Fruit fly (Drosophila melanogaster) whole organism, embryonic: Measurements from ENCODE around the gene CG5892.

ENCODE experiments used
- ATbp ChIP-seq: fragments of 200-800 bp; sonication (Bioruptor generic); optimal IDR thresholded peaks from 2 replicates; lab custom pipeline; 2017; ENCODE audit warnings: missing biosample characterization, mild to moderate bottlenecking, missing genetic modification characterization, missing genetic modification reagents
- Antp ChIP-seq: fragments of 200-800 bp; sonication (Bioruptor generic); optimal IDR thresholded peaks from 3 replicates; lab custom pipeline; 2016; ENCODE audit warnings: missing biosample characterization, missing genetic modification characterization
- Blimp-1 ChIP-seq: fragments of 200-800 bp; sonication (Bioruptor generic); optimal IDR thresholded peaks from 3 replicates; lab custom pipeline; 2018; ENCODE audit warnings: missing biosample characterization, missing genetic modification characterization, mild to moderate bottlenecking, moderate library complexity, missing genetic modification reagents
- C15 ChIP-seq: fragments of 200-800 bp; sonication (Bioruptor generic); IDR thresholded peaks from 3 replicates; pipeline ENCODE4 v1.3.6; 2022; ENCODE audit warnings: missing biosample characterization, missing genetic modification characterization
- CG1024 ChIP-seq: fragments of 200-800 bp; sonication (Bioruptor generic); IDR thresholded peaks from 2 replicates; pipeline ENCODE4 v1.3.6; 2022; ENCODE audit warnings: missing biosample characterization, missing genetic modification characterization
- CG10366 ChIP-seq: fragments of 200-800 bp; sonication (Bioruptor generic); IDR thresholded peaks from 2 replicates; pipeline ENCODE4 v1.3.6; 2022; ENCODE audit warnings: missing biosample characterization, missing genetic modification characterization
- CG10431 ChIP-seq: fragments of 200-800 bp; sonication (Bioruptor generic); optimal IDR thresholded peaks from 3 replicates; lab custom pipeline; 2018; ENCODE audit warnings: missing biosample characterization, mild to moderate bottlenecking, missing genetic modification characterization
- CG11085 ChIP-seq: fragments of 200-800 bp; sonication (Bioruptor generic); IDR thresholded peaks from 2 replicates; pipeline ENCODE4 v1.3.6; 2022; ENCODE audit warnings: missing biosample characterization, missing genetic modification characterization
- CG12391 ChIP-seq: fragments of 200-800 bp; sonication (Bioruptor generic); optimal IDR thresholded peaks from 3 replicates; lab custom pipeline; 2018; ENCODE audit warnings: missing biosample characterization, mild to moderate bottlenecking, missing genetic modification characterization, moderate library complexity
- CG12659 ChIP-seq: fragments of 200-800 bp; sonication (Bioruptor generic); optimal IDR thresholded peaks from 3 replicates; lab custom pipeline; 2017; ENCODE audit warnings: mild to moderate bottlenecking, missing biosample characterization, missing genetic modification reagents, missing genetic modification characterization
- CG13624 ChIP-seq: fragments of 200-800 bp; sonication (Bioruptor generic); optimal IDR thresholded peaks from 2 replicates; lab custom pipeline; 2016; ENCODE audit warnings: missing biosample characterization, missing genetic modification characterization
- CG14050 ChIP-seq: fragments of 200-800 bp; sonication (Bioruptor generic); IDR thresholded peaks from 3 replicates; pipeline ENCODE4 v1.3.6; 2022; ENCODE audit warnings: missing biosample characterization, missing genetic modification characterization
- CG15601 ChIP-seq: fragments of 200-800 bp; sonication (Bioruptor generic); optimal IDR thresholded peaks from 3 replicates; lab custom pipeline; 2019; ENCODE audit warnings: missing biosample characterization, mild to moderate bottlenecking, missing genetic modification characterization, moderate library complexity
- CG17568 ChIP-seq: fragments of 200-800 bp; sonication (Bioruptor generic); optimal IDR thresholded peaks from 2 replicates; lab custom pipeline; 2018; ENCODE audit warnings: missing biosample characterization, mild to moderate bottlenecking, missing genetic modification characterization, moderate library complexity
- CG17802 ChIP-seq: fragments of 200-800 bp; sonication (Bioruptor generic); optimal IDR thresholded peaks from 2 replicates; lab custom pipeline; 2018; ENCODE audit warnings: missing biosample characterization, mild to moderate bottlenecking, missing genetic modification characterization, moderate library complexity
- CG17829 ChIP-seq: fragments of 200-800 bp; optimal IDR thresholded peaks from 2 replicates; lab custom pipeline; 2019; ENCODE audit warnings: missing biosample characterization, mild to moderate bottlenecking, missing genetic modification characterization, moderate library complexity
- CG30020 ChIP-seq: fragments of 200-800 bp; optimal IDR thresholded peaks from 2 replicates; lab custom pipeline; 2019; ENCODE audit warnings: missing biosample characterization, mild to moderate bottlenecking, missing genetic modification characterization, moderate library complexity
- CG31365 ChIP-seq: fragments of 200-800 bp; sonication (Bioruptor generic); optimal IDR thresholded peaks from 2 replicates; lab custom pipeline; 2018; ENCODE audit warnings: missing biosample characterization, mild to moderate bottlenecking, missing genetic modification characterization
- CG3407 ChIP-seq: fragments of 200-800 bp; sonication (Bioruptor generic); optimal IDR thresholded peaks from 2 replicates; lab custom pipeline; 2018; ENCODE audit warnings: missing biosample characterization, mild to moderate bottlenecking, missing genetic modification characterization
- CG4730 ChIP-seq: fragments of 200-800 bp; sonication (Bioruptor generic); IDR thresholded peaks from 2 replicates; pipeline ENCODE4 v1.3.6; 2022; ENCODE audit warnings: missing biosample characterization, missing genetic modification characterization
- CG7963 ChIP-seq: fragments of 200-800 bp; sonication (Bioruptor generic); IDR thresholded peaks from 3 replicates; pipeline ENCODE4 v1.3.6; 2022; ENCODE audit warnings: missing biosample characterization, missing genetic modification characterization; ENCODE audit not compliant: partially characterized antibody
- CG8478 ChIP-seq: fragments of >200 bp; optimal IDR thresholded peaks from 2 replicates; lab custom pipeline; 2018
- CHES-1-like ChIP-seq: fragments of 200-800 bp; sonication (Bioruptor generic); optimal IDR thresholded peaks from 2 replicates; lab custom pipeline; 2016; ENCODE audit warnings: missing biosample characterization, missing genetic modification characterization
- CkIIα-i1 ChIP-seq: fragments of 200-800 bp; sonication (Bioruptor generic); IDR thresholded peaks from 2 replicates; pipeline ENCODE4 v1.3.6; 2022; ENCODE audit warnings: missing biosample characterization, missing genetic modification characterization
- CoRest ChIP-seq: fragments of 200-800 bp; sonication (Bioruptor generic); optimal IDR thresholded peaks from 3 replicates; lab custom pipeline; 2018; ENCODE audit warnings: missing biosample characterization, mild to moderate bottlenecking, missing genetic modification characterization, moderate library complexity
- Ets65A ChIP-seq: fragments of 200-800 bp; sonication (Bioruptor generic); peaks from one replicate; lab custom pipeline; 2016; ENCODE audit warnings: missing biosample characterization, missing genetic modification characterization
- Ets97D ChIP-seq: fragments of 200-800 bp; sonication (Bioruptor generic); optimal IDR thresholded peaks from 3 replicates; lab custom pipeline; 2016; ENCODE audit warnings: missing biosample characterization, missing genetic modification characterization
- GATAe ChIP-seq: fragments of 200-800 bp; sonication (Bioruptor generic); conservative IDR thresholded peaks from 2 replicates; pipeline ENCODE4 v1.3.6; 2022; ENCODE audit warnings: missing biosample characterization, missing genetic modification characterization
- Hr3 ChIP-seq: fragments of 200-800 bp; sonication (Bioruptor generic); optimal IDR thresholded peaks from 3 replicates; lab custom pipeline; 2016; ENCODE audit warnings: missing biosample characterization, missing genetic modification characterization
- Hsf ChIP-seq: fragments of 200-800 bp; sonication (Bioruptor generic); optimal IDR thresholded peaks from 3 replicates; lab custom pipeline; 2016; ENCODE audit warnings: missing biosample characterization, missing genetic modification characterization
- Kr ChIP-seq: fragments of 200-800 bp; sonication (Bioruptor generic); optimal IDR thresholded peaks from 2 replicates; lab custom pipeline; 2017; ENCODE audit warnings: missing biosample characterization, mild to moderate bottlenecking, missing genetic modification characterization
- Mad ChIP-seq: fragments of 200-800 bp; sonication (Bioruptor generic); optimal IDR thresholded peaks from 2 replicates; lab custom pipeline; 2016; ENCODE audit warnings: missing biosample characterization, missing genetic modification characterization
- Med ChIP-seq: fragments of 200-800 bp; sonication (Bioruptor generic); peaks from one replicate; lab custom pipeline; 2016; ENCODE audit warnings: missing biosample characterization, missing genetic modification characterization, mild to moderate bottlenecking, inconsistent platforms, moderate library complexity
- Myb ChIP-seq: fragments of 200-800 bp; sonication (Bioruptor generic); optimal IDR thresholded peaks from 2 replicates; lab custom pipeline; 2016; ENCODE audit warnings: missing biosample characterization, missing genetic modification characterization
- Opbp ChIP-seq: fragments of 200-800 bp; sonication (Bioruptor generic); IDR thresholded peaks from 3 replicates; pipeline ENCODE4 v1.3.6; 2022; ENCODE audit warnings: missing biosample characterization, missing genetic modification characterization; ENCODE audit not compliant: partially characterized antibody
- Scr ChIP-seq: fragments of 200-800 bp; sonication (Bioruptor generic); IDR thresholded peaks from 2 replicates; pipeline ENCODE4 v1.3.6; 2022; ENCODE audit warnings: missing biosample characterization, missing genetic modification characterization; ENCODE audit not compliant: partially characterized antibody
- Sry-δ ChIP-seq: fragments of 200-800 bp; sonication (Bioruptor generic); optimal IDR thresholded peaks from 2 replicates; lab custom pipeline; 2016; ENCODE audit warnings: missing biosample characterization, missing genetic modification characterization
- Xbp1 ChIP-seq: fragments of 200-800 bp; sonication (Bioruptor generic); optimal IDR thresholded peaks from 3 replicates; lab custom pipeline; 2016; ENCODE audit warnings: missing biosample characterization, mild to moderate bottlenecking, missing genetic modification characterization
- YL-1 ChIP-seq: fragments of 200-800 bp; sonication (Bioruptor generic); optimal IDR thresholded peaks from 3 replicates; lab custom pipeline; 2017; ENCODE audit warnings: missing biosample characterization, mild to moderate bottlenecking, missing genetic modification characterization
- ac ChIP-seq: fragments of 200-800 bp; sonication (Bioruptor generic); optimal IDR thresholded peaks from 3 replicates; lab custom pipeline; 2017; ENCODE audit warnings: missing biosample characterization, mild to moderate bottlenecking, missing genetic modification characterization
- bcd ChIP-seq: fragments of 200-800 bp; sonication (Bioruptor generic); optimal IDR thresholded peaks from 2 replicates; lab custom pipeline; 2017; ENCODE audit warnings: missing biosample characterization, mild to moderate bottlenecking, missing genetic modification characterization
- dmrt99B ChIP-seq: fragments of 200-800 bp; sonication (Bioruptor generic); optimal IDR thresholded peaks from 2 replicates; lab custom pipeline; 2018; ENCODE audit warnings: missing biosample characterization, mild to moderate bottlenecking, missing genetic modification characterization, moderate library complexity
- gcm2 ChIP-seq: fragments of 200-800 bp; sonication (Bioruptor generic); optimal IDR thresholded peaks from 2 replicates; lab custom pipeline; 2016; ENCODE audit warnings: missing biosample characterization, missing genetic modification characterization
- ind ChIP-seq: fragments of 200-800 bp; sonication (Bioruptor generic); optimal IDR thresholded peaks from 3 replicates; lab custom pipeline; 2016; ENCODE audit warnings: missing biosample characterization, missing genetic modification characterization
- onecut ChIP-seq: fragments of 200-800 bp; sonication (Bioruptor generic); IDR thresholded peaks from 2 replicates; pipeline ENCODE4 v1.3.6; 2022; ENCODE audit warnings: missing biosample characterization, missing genetic modification characterization
- pho ChIP-seq: fragments of 200-800 bp; sonication (Bioruptor generic); optimal IDR thresholded peaks from 2 replicates; lab custom pipeline; 2016; ENCODE audit warnings: missing biosample characterization, missing genetic modification characterization
- pum ChIP-seq: fragments of 200-800 bp; sonication (Bioruptor generic); optimal IDR thresholded peaks from 2 replicates; lab custom pipeline; 2016; ENCODE audit warnings: missing biosample characterization, missing genetic modification characterization
- row ChIP-seq: fragments of 200-800 bp; sonication (Bioruptor generic); IDR thresholded peaks from 3 replicates; pipeline ENCODE4 v1.3.6; 2022; ENCODE audit warnings: missing biosample characterization, missing genetic modification characterization
- sim ChIP-seq: fragments of 200-800 bp; sonication (Bioruptor generic); IDR thresholded peaks from 2 replicates; pipeline ENCODE4 v1.3.6; 2022; ENCODE audit warnings: missing biosample characterization, missing genetic modification characterization
- trem ChIP-seq: fragments of 200-800 bp; optimal IDR thresholded peaks from 3 replicates; lab custom pipeline; 2019; ENCODE audit warnings: missing biosample characterization, mild to moderate bottlenecking, missing genetic modification characterization, moderate library complexity

Gene CG5892

dm6 chr3R:21223453-21224057 is 18.9 kb upstream of the CG5892 start, which contains the start of the genes CG3337 and Nelf-A (continued):
- TF ChIP-seq CG17568: no peak
- TF ChIP-seq CG10431 (GFP tag; lab: Kevin White, UChicago): peak; percentile 37
- peak; percentile 64 for TF ChIP-seq onecut (GFP tag; lab: Robert Waterston, UW)
- TF ChIP-seq ATbp: no peak
- peak; percentile 87 for TF ChIP-seq CG13624 (GFP tag; lab: Kevin White, UChicago)
- peak; percentile 77 for TF ChIP-seq Myb (GFP tag; lab: Kevin White, UChicago)
- no peak for TF ChIP-seq CG30020 (tag; lab: Kevin White, UChicago)
- peak; percentile 86 for TF ChIP-seq Sry-δ (GFP tag; lab: Kevin White, UChicago)
- peak; percentile 84 for TF ChIP-seq pho (GFP tag; lab: Kevin White, UChicago)
- TF ChIP-seq Ets97D (GFP tag; lab: Kevin White, UChicago): peak; percentile 91
- TF ChIP-seq CG14050 (GFP tag; lab: Robert Waterston, UW): peak; percentile 34; the same call in 1 of the 3 replicates
- peak; percentile 65; the same call in 1 of the 2 replicates for TF ChIP-seq CG1024 (GFP tag; lab: Robert Waterston, UW)
- no peak for TF ChIP-seq CG4730 (GFP tag; lab: Robert Waterston, UW)
- peak; percentile 56 for TF ChIP-seq CG12391 (tag; lab: Kevin White, UChicago)
- peak; percentile 97 for TF ChIP-seq YL-1 (GFP tag; lab: Kevin White, UChicago)
- TF ChIP-seq Hr3 (GFP tag; lab: Kevin White, UChicago): peak; percentile 50
- peak; percentile 81 for TF ChIP-seq Mad (GFP tag; lab: Kevin White, UChicago)
- TF ChIP-seq trem: peak; percentile 75
- peak; percentile 54 for TF ChIP-seq CG17829 (tag; lab: Kevin White, UChicago)
- peak; percentile 91 for TF ChIP-seq CHES-1-like
- peak; percentile 71; the same call in 1 of the 2 replicates for TF ChIP-seq CG11085 (GFP tag; lab: Robert Waterston, UW)
- no peak for TF ChIP-seq C15
- no peak for TF ChIP-seq Blimp-1
- peak; percentile 78 for TF ChIP-seq Scr (GFP tag; lab: Robert Waterston, UW)
- TF ChIP-seq CG10366 (GFP tag; lab: Robert Waterston, UW): peak; percentile 55
- peak; percentile 60 for TF ChIP-seq CoRest
- TF ChIP-seq CG7963 (GFP tag; lab: Robert Waterston, UW): peak; percentile 76
- peak; percentile 97 for TF ChIP-seq Med (GFP tag; lab: Kevin White, UChicago)
- peak; percentile 84 for TF ChIP-seq Opbp (GFP tag; lab: Robert Waterston, UW)
- no peak for TF ChIP-seq ac (GFP tag; lab: Kevin White, UChicago)
- TF ChIP-seq Hsf (GFP tag; lab: Kevin White, UChicago): peak; percentile 76
- peak; percentile 88 for TF ChIP-seq CG12659 (GFP tag; lab: Kevin White, UChicago)
- peak; percentile 54 for TF ChIP-seq row (GFP tag; lab: Robert Waterston, UW)
- TF ChIP-seq pum (GFP tag; lab: Kevin White, UChicago): peak; percentile 69
- TF ChIP-seq Xbp1: peak; percentile 80
- TF ChIP-seq CG31365 (tag; lab: Kevin White, UChicago): peak; percentile 20
- TF ChIP-seq dmrt99B (tag; lab: Kevin White, UChicago): no peak
- peak; percentile 42 for TF ChIP-seq gcm2 (GFP tag; lab: Kevin White, UChicago)
- peak; percentile 54 for TF ChIP-seq CG17802 (tag; lab: Kevin White, UChicago)
- TF ChIP-seq bcd (GFP tag; lab: Kevin White, UChicago): peak; percentile 75
- no peak for TF ChIP-seq CG3407 (GFP tag; lab: Kevin White, UChicago)
- peak; percentile 98 for TF ChIP-seq Ets65A (GFP tag; lab: Kevin White, UChicago)
- TF ChIP-seq Antp (GFP tag; lab: Kevin White, UChicago): peak; percentile 84
- no peak for TF ChIP-seq CkIIα-i1 (GFP tag; lab: Robert Waterston, UW)
- no peak for TF ChIP-seq CG15601 (tag; lab: Kevin White, UChicago)
- 0 out of 2 replicates have a peak, but pooled peaks have one; percentile 24 for TF ChIP-seq GATAe
- TF ChIP-seq CG8478 (lab: Kevin White, UChicago): peak; percentile 57
- TF ChIP-seq sim (GFP tag; lab: Robert Waterston, UW): no peak
- peak; percentile 72 for TF ChIP-seq ind (GFP tag; lab: Kevin White, UChicago)
- TF ChIP-seq Kr (GFP tag; lab: Kevin White, UChicago): no peak
